Comparison of ENCODE assay signal across 3 worm cellular contexts in genomic region chrIII:13606865-13607264, ce11.
A peak's percentile ranks its signal among the peaks of the same experiment; 100 is the strongest.
TF ChIP-seq lines count a peak whose summit lies in the region.

No protein-coding gene starts in this region.

TF ChIP-seq in whole organism, L2 larva, 48 proteins besides CTCF, POLR2A, EP300 and RAD21:
- TF ChIP-seq ZK546.5 (tag; optimal IDR thresholded peaks at IDR 0.05; lab: Kevin White, UChicago) (no peak), nhr-129 (tag; optimal IDR thresholded peaks at IDR 0.05; lab: Kevin White, UChicago) (no peak), fos-1 (tag; optimal IDR thresholded peaks at IDR 0.05; lab: Kevin White, UChicago) (peak; percentile 51), skn-1 (tag; optimal IDR thresholded peaks at IDR 0.05; lab: Kevin White, UChicago) (no peak)
TF ChIP-seq in whole organism, L2 larva: peak in this region for 1.

TF ChIP-seq in whole organism, L3 larva, 47 proteins besides CTCF, POLR2A, EP300 and RAD21:
- no peak for TF ChIP-seq zag-1 (tag; optimal IDR thresholded peaks at IDR 0.05; lab: Kevin White, UChicago)
- peak; percentile 51 for TF ChIP-seq elt-2 (tag; optimal IDR thresholded peaks at IDR 0.05; lab: Kevin White, UChicago)
- peak; percentile 56 for TF ChIP-seq pqm-1 (tag; optimal IDR thresholded peaks at IDR 0.05; lab: Kevin White, UChicago)

TF ChIP-seq in whole organism, L4 larva, 104 proteins besides CTCF, POLR2A, EP300 and RAD21:
- TF ChIP-seq dve-1 (tag; optimal IDR thresholded peaks at IDR 0.05; lab: Kevin White, UChicago; ENCODE audit: insufficient read depth) (peak; percentile 23), daf-16 (GFP tag; optimal IDR thresholded peaks at IDR 0.05; lab: Kevin White, UChicago) (no peak), daf-16 (tag; optimal IDR thresholded peaks at IDR 0.05; lab: Kevin White, UChicago) (peak; percentile 37), pqm-1 (tag; optimal IDR thresholded peaks at IDR 0.05; lab: Kevin White, UChicago) (peak; percentile 28), Y5F2A.4 (GFP tag; optimal IDR thresholded peaks at IDR 0.05; lab: Kevin White, UChicago) (no peak)
TF ChIP-seq in whole organism, L4 larva: peak in this region for 3.

Comparison
In these comparisons a context has a peak if more than half of its experiments do, and no peak if none do; other contexts are left out.
1. Of the 23 proteins assayed by ChIP-seq in both whole organism, L4 larva and whole organism, L2 larva: peak only in whole organism, L4 larva: none; only in whole organism, L2 larva: fos-1; in both: none; in neither: 22.